Fruit fly (Drosophila melanogaster): ENCODE measurements around the gene Paip2.
A peak's percentile ranks its signal among the peaks of the same experiment; 100 is the strongest.

Paip2 gene

DNA sequence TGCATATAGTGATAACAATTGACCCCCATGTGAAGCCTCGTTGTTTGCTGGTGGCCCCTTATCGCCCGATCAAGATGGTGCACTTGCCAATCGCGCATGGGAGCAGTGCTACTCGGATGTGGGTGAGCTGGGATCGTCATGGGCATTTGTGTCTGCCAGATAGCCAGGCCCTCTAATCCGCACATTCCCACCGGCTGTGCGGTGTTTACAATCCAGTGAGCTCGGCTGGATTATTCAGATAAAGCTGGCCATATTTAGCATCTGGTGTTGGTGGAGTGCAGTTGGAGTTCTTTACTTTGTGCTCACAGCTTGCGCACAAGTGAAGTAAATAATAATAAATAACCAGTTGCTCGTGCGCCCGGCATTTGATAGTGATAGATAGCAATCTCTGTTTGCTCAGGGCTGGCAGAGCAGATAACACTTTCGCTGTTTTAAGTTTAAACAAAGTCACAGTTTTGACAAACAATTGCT, 52.4 kb downstream of the Paip2 start (continued):
- TF ChIP-seq CG17802 (tag; optimal IDR thresholded peaks at IDR 0.05) (no peak), CG30020 (tag; optimal IDR thresholded peaks at IDR 0.05) (no peak), jing (GFP tag; optimal IDR thresholded peaks at IDR 0.05) (no peak), NC2α (GFP tag; optimal IDR thresholded peaks at IDR 0.05) (no peak), lbe (GFP tag; optimal IDR thresholded peaks at IDR 0.05) (no peak), CG12299 (tag; optimal IDR thresholded peaks at IDR 0.05) (no peak), E2f1 (GFP tag; IDR thresholded peaks at IDR 0.05) (no peak), ind (GFP tag; optimal IDR thresholded peaks at IDR 0.05) (no peak), CG10462 (GFP tag; optimal IDR thresholded peaks at IDR 0.05) (no peak), Nf-YB (GFP tag; optimal IDR thresholded peaks at IDR 0.05) (no peak), CG8765 (GFP tag; IDR thresholded peaks at IDR 0.05) (no peak), ara (GFP tag; IDR thresholded peaks at IDR 0.05) (peak; percentile 57; the same call in 1 of the 2 replicates), Ssrp (tag; optimal IDR thresholded peaks at IDR 0.05) (no peak), CG18764 (GFP tag; optimal IDR thresholded peaks at IDR 0.05) (peak; percentile 42), ftz-f1 (GFP tag; optimal IDR thresholded peaks at IDR 0.05) (no peak), nmo (GFP tag; optimal IDR thresholded peaks at IDR 0.05) (no peak), Fer1 (GFP tag; optimal IDR thresholded peaks at IDR 0.05) (no peak), HLH3B (GFP tag; IDR thresholded peaks at IDR 0.05) (peak; percentile 12; the same call in 1 of the 2 replicates), chn (GFP tag; optimal IDR thresholded peaks at IDR 0.05) (no peak), CG11093 (GFP tag; IDR thresholded peaks at IDR 0.05) (no peak), Myb (GFP tag; optimal IDR thresholded peaks at IDR 0.05) (no peak), CG10147 (GFP tag; optimal IDR thresholded peaks at IDR 0.05) (no peak), CG9932 (GFP tag; IDR thresholded peaks at IDR 0.05) (no peak), zen (tag; optimal IDR thresholded peaks at IDR 0.05) (no peak), Lpt (GFP tag; optimal IDR thresholded peaks at IDR 0.05) (no peak), Asciz (GFP tag; optimal IDR thresholded peaks at IDR 0.05) (peak; percentile 80), hbn (GFP tag; IDR thresholded peaks at IDR 0.05; ENCODE audit: partially characterized antibody) (no peak), CG17328 (GFP tag; IDR thresholded peaks at IDR 0.05) (peak; percentile 12; the same call in 1 of the 2 replicates), chm (GFP tag; IDR thresholded peaks at IDR 0.05) (peak; percentile 33; the same call in 1 of the 2 replicates), CG15479 (GFP tag; optimal IDR thresholded peaks at IDR 0.05) (peak; percentile 86), CG9609 (GFP tag; optimal IDR thresholded peaks at IDR 0.05) (no peak), eyg (GFP tag; optimal IDR thresholded peaks at IDR 0.05) (no peak), MESR4 (GFP tag; optimal IDR thresholded peaks at IDR 0.05) (no peak), CG6683 (GFP tag; optimal IDR thresholded peaks at IDR 0.05) (no peak), sc (optimal IDR thresholded peaks at IDR 0.05) (no peak), sc (GFP tag; optimal IDR thresholded peaks at IDR 0.05) (no peak), cwo (GFP tag; optimal IDR thresholded peaks at IDR 0.05) (peak; percentile 73), kni (GFP tag; optimal IDR thresholded peaks at IDR 0.05) (no peak), Doc3 (GFP tag; IDR thresholded peaks at IDR 0.05; ENCODE audit: partially characterized antibody) (no peak), mld (GFP tag; IDR thresholded peaks at IDR 0.05; ENCODE audit: partially characterized antibody) (no peak), slou (GFP tag; optimal IDR thresholded peaks at IDR 0.05) (no peak), CG2889 (GFP tag; IDR thresholded peaks at IDR 0.05) (no peak), pfk (GFP tag; optimal IDR thresholded peaks at IDR 0.05) (peak; percentile 50), disco-r (GFP tag; optimal IDR thresholded peaks at IDR 0.05) (no peak), CG8944 (GFP tag; optimal IDR thresholded peaks at IDR 0.05) (no peak), YL-1 (GFP tag; optimal IDR thresholded peaks at IDR 0.05) (peak; percentile 16), CG6654 (GFP tag; optimal IDR thresholded peaks at IDR 0.05) (no peak), psq (GFP tag; optimal IDR thresholded peaks at IDR 0.05) (no peak), CG4360 (GFP tag; IDR thresholded peaks at IDR 0.05) (no peak), CG1602 (GFP tag; optimal IDR thresholded peaks at IDR 0.05) (no peak), gcm2 (GFP tag; optimal IDR thresholded peaks at IDR 0.05) (no peak), CG7357 (GFP tag; IDR thresholded peaks at IDR 0.05) (no peak)
